Fruit fly (Drosophila melanogaster): Measurements from ENCODE around the gene Rph.

Gene Rph

DNA sequence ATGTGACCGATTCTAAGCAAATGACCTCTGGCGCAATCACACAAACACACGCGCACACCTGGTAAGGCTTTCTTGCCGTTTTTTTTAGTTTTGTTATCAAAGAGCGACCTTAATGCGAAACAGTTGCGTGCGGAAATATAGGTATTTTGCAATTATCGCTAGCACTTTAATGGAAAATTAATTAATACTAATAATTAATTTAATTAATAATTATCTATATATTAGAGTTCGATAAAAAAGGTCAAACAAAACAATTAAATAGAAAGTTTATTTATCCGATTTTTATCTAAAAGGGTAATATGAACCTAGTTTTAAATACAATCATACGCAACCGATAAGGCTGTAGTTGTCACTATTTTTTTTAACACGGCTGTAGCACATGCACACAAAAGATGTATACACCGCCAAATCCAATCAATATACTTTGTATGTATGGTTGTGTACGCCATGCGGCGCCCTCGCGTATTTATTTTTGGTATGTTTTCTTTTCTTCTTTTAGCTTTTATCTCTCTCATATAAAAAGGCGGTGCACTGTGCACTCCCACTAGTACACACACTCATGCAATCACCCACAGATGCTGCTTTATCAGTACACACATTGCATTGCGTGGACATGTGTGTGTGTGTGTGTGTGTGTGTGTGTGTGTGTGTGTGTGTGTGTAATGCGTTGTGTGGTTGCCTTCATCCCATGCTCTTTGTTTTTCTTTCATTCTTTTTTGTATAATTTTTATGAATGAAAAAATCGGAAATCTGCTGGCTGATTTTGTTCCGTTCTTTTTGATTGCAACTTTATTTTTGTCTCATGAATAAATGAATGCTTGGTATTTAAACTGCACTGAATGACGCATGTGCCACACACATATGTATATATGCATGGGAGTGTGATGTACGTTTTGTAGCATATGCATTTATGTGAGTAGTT, 45.3 kb upstream of the Rph start (continued):
- no peak for TF ChIP-seq CG1832 (GFP tag; optimal IDR thresholded peaks at IDR 0.05)
- no peak for TF ChIP-seq Gug (GFP tag; IDR thresholded peaks at IDR 0.05)
- TF ChIP-seq ham (GFP tag; IDR thresholded peaks at IDR 0.05) = no peak
- TF ChIP-seq tx (GFP tag; optimal IDR thresholded peaks at IDR 0.05) = no peak
- peak; percentile 53; the same call in 1 of the 2 replicates for TF ChIP-seq HLH3B (GFP tag; IDR thresholded peaks at IDR 0.05)
- no peak for TF ChIP-seq chif (GFP tag; optimal IDR thresholded peaks at IDR 0.05)
- no peak for TF ChIP-seq CG11398 (GFP tag; optimal IDR thresholded peaks at IDR 0.05)
- TF ChIP-seq CG43689 (GFP tag; IDR thresholded peaks at IDR 0.05) = no peak
- TF ChIP-seq dmrt99B (tag; optimal IDR thresholded peaks at IDR 0.05) = peak; percentile 86
- TF ChIP-seq Abd-B (GFP tag; optimal IDR thresholded peaks at IDR 0.05) = no peak
- no peak for TF ChIP-seq dati (GFP tag; IDR thresholded peaks at IDR 0.05)
- TF ChIP-seq CG16815 (GFP tag; optimal IDR thresholded peaks at IDR 0.05) = no peak
- no peak for TF ChIP-seq CG9609 (GFP tag; optimal IDR thresholded peaks at IDR 0.05)
- peak; percentile 47 for TF ChIP-seq CG1529 (GFP tag; optimal IDR thresholded peaks at IDR 0.05)
- TF ChIP-seq CG17912 (GFP tag; optimal IDR thresholded peaks at IDR 0.05) = no peak
- no peak for TF ChIP-seq hbn (GFP tag; IDR thresholded peaks at IDR 0.05; ENCODE audit: partially characterized antibody)
- no peak; the same call in 2 of the 3 replicates for TF ChIP-seq Mrtf (GFP tag; IDR thresholded peaks at IDR 0.05)
- no peak for TF ChIP-seq pum (GFP tag; optimal IDR thresholded peaks at IDR 0.05)
- no peak for TF ChIP-seq CG18599 (GFP tag; optimal IDR thresholded peaks at IDR 0.05)
- peak; percentile 78 for TF ChIP-seq D19A (tag; optimal IDR thresholded peaks at IDR 0.05)
- no peak for TF ChIP-seq Awh (GFP tag; IDR thresholded peaks at IDR 0.05)
- TF ChIP-seq caup (GFP tag; optimal IDR thresholded peaks at IDR 0.05; ENCODE audit: severe bottlenecking) = peak; percentile 48
- TF ChIP-seq CG6654 (GFP tag; optimal IDR thresholded peaks at IDR 0.05) = no peak
- TF ChIP-seq rib (GFP tag; IDR thresholded peaks at IDR 0.05) = no peak
- TF ChIP-seq repo (GFP tag; optimal IDR thresholded peaks at IDR 0.05) = no peak
- TF ChIP-seq Drgx (GFP tag; IDR thresholded peaks at IDR 0.05) = peak; percentile 22; the same call in 1 of the 2 replicates
- TF ChIP-seq CG12391 (tag; optimal IDR thresholded peaks at IDR 0.05) = peak; percentile 74
- no peak for TF ChIP-seq YL-1 (GFP tag; optimal IDR thresholded peaks at IDR 0.05)
- no peak for TF ChIP-seq ato (GFP tag; IDR thresholded peaks at IDR 0.05; ENCODE audit: partially characterized antibody)
- no peak for TF ChIP-seq CG9797 (GFP tag; optimal IDR thresholded peaks at IDR 0.05)
- no peak for TF ChIP-seq CG9215 (GFP tag; IDR thresholded peaks at IDR 0.05)
- TF ChIP-seq unc-4 (GFP tag; IDR thresholded peaks at IDR 0.05; ENCODE audit: partially characterized antibody) = no peak
- TF ChIP-seq Neu2 (GFP tag; optimal IDR thresholded peaks at IDR 0.05; ENCODE audit: borderline replicate concordance) = no peak
- TF ChIP-seq CG14014 (GFP tag; IDR thresholded peaks at IDR 0.05) = peak; percentile 36; the same call in 1 of the 2 replicates
- no peak for TF ChIP-seq CG2129 (GFP tag; IDR thresholded peaks at IDR 0.05; ENCODE audit: partially characterized antibody)
- no peak for TF ChIP-seq Hey (tag; optimal IDR thresholded peaks at IDR 0.05)
- TF ChIP-seq kah (GFP tag; optimal IDR thresholded peaks at IDR 0.05) = peak; percentile 17
- TF ChIP-seq fd102C (GFP tag; optimal IDR thresholded peaks at IDR 0.05) = no peak
- TF ChIP-seq CG7357 (GFP tag; IDR thresholded peaks at IDR 0.05) = no peak
- peak; percentile 36; the same call in 1 of the 3 replicates for TF ChIP-seq CG11093 (GFP tag; IDR thresholded peaks at IDR 0.05)
- TF ChIP-seq CG2712 (tag; optimal IDR thresholded peaks at IDR 0.05) = peak; percentile 81
- no peak for TF ChIP-seq Hr39 (optimal IDR thresholded peaks at IDR 0.05)
- no peak for TF ChIP-seq GATAe (GFP tag; conservative IDR thresholded peaks at IDR 0.05)
- no peak for TF ChIP-seq CG12744 (GFP tag; optimal IDR thresholded peaks at IDR 0.05)
- TF ChIP-seq croc (GFP tag; conservative IDR thresholded peaks at IDR 0.05) = peak; percentile 34; the same call in 1 of the 3 replicates
- TF ChIP-seq Asciz (GFP tag; optimal IDR thresholded peaks at IDR 0.05) = peak; percentile 71
- TF ChIP-seq CG11504 (tag; optimal IDR thresholded peaks at IDR 0.05) = no peak
- no peak for TF ChIP-seq Myb (GFP tag; optimal IDR thresholded peaks at IDR 0.05)
- TF ChIP-seq lab (GFP tag; optimal IDR thresholded peaks at IDR 0.05) = no peak

All from whole organism, embryonic.